Fruit fly (Drosophila melanogaster) whole organism, embryonic: ENCODE measurements around the gene CG34039.

Experiments used
- ATbp ChIP-seq: fragments of 200-800 bp; sonication (Bioruptor generic); optimal IDR thresholded peaks from 2 replicates; lab custom pipeline; 2017; ENCODE audit warnings: missing biosample characterization, mild to moderate bottlenecking, missing genetic modification characterization, missing genetic modification reagents
- Blimp-1 ChIP-seq: fragments of 200-800 bp; sonication (Bioruptor generic); optimal IDR thresholded peaks from 3 replicates; lab custom pipeline; 2018; ENCODE audit warnings: missing biosample characterization, missing genetic modification characterization, mild to moderate bottlenecking, moderate library complexity, missing genetic modification reagents
- CG14710 ChIP-seq: fragments of 200-800 bp; sonication (Bioruptor generic); optimal IDR thresholded peaks from 3 replicates; lab custom pipeline; 2019; ENCODE audit warnings: missing biosample characterization, mild to moderate bottlenecking, missing genetic modification characterization, moderate library complexity
- CG31441 ChIP-seq: fragments of 200-800 bp; sonication (Bioruptor generic); IDR thresholded peaks from 2 replicates; pipeline ENCODE4 v1.3.6; 2022; ENCODE audit warnings: missing biosample characterization, missing genetic modification characterization
- CG3838 ChIP-seq: fragments of 200-800 bp; sonication (Bioruptor generic); optimal IDR thresholded peaks from 3 replicates; lab custom pipeline; 2016; ENCODE audit warnings: missing biosample characterization, missing genetic modification characterization
- CG6791 ChIP-seq: fragments of 200-800 bp; sonication (Bioruptor generic); IDR thresholded peaks from 3 replicates; pipeline ENCODE4 v1.3.6; 2022; ENCODE audit warnings: missing biosample characterization, missing genetic modification characterization; ENCODE audit not compliant: partially characterized antibody
- CG7556 ChIP-seq: fragments of 200-800 bp; sonication (Bioruptor generic); optimal IDR thresholded peaks from 2 replicates; lab custom pipeline; 2017; ENCODE audit warnings: missing biosample characterization, mild to moderate bottlenecking, missing genetic modification characterization
- CG8924 ChIP-seq: fragments of 200-800 bp; optimal IDR thresholded peaks from 3 replicates; lab custom pipeline; 2019; ENCODE audit warnings: missing biosample characterization, mild to moderate bottlenecking, missing genetic modification characterization, moderate library complexity
- CoRest ChIP-seq: fragments of 200-800 bp; sonication (Bioruptor generic); optimal IDR thresholded peaks from 3 replicates; lab custom pipeline; 2018; ENCODE audit warnings: missing biosample characterization, mild to moderate bottlenecking, missing genetic modification characterization, moderate library complexity
- Deaf1 ChIP-seq: fragments of 200-800 bp; optimal IDR thresholded peaks from 3 replicates; lab custom pipeline; 2019; ENCODE audit warnings: missing biosample characterization, mild to moderate bottlenecking, missing genetic modification characterization, moderate library complexity
- Fer3 ChIP-seq: fragments of 200-800 bp; sonication (Bioruptor generic); optimal IDR thresholded peaks from 2 replicates; lab custom pipeline; 2018; ENCODE audit warnings: missing biosample characterization, mild to moderate bottlenecking, missing genetic modification characterization, moderate library complexity
- Side ChIP-seq: fragments of 200-800 bp; sonication (Bioruptor generic); optimal IDR thresholded peaks from 2 replicates; lab custom pipeline; 2016; ENCODE audit warnings: missing biosample characterization, missing genetic modification characterization
- bigmax ChIP-seq: fragments of 200-800 bp; sonication (Bioruptor generic); optimal IDR thresholded peaks from 2 replicates; lab custom pipeline; 2018; ENCODE audit warnings: missing biosample characterization, mild to moderate bottlenecking, missing genetic modification characterization
- crol ChIP-seq: fragments of 200-800 bp; sonication (Bioruptor generic); IDR thresholded peaks from 2 replicates; pipeline ENCODE4 v1.3.6; 2022; ENCODE audit warnings: missing biosample characterization, missing genetic modification characterization
- grn ChIP-seq: fragments of 200-800 bp; sonication (Bioruptor generic); optimal IDR thresholded peaks from 3 replicates; lab custom pipeline; 2017; ENCODE audit warnings: missing biosample characterization, missing genetic modification characterization
- kni ChIP-seq: fragments of 200-800 bp; sonication (Bioruptor generic); optimal IDR thresholded peaks from 3 replicates; lab custom pipeline; 2017; ENCODE audit warnings: mild to moderate bottlenecking, missing biosample characterization, missing genetic modification reagents, missing genetic modification characterization
- ttk ChIP-seq: fragments of 200-800 bp; sonication (Bioruptor generic); IDR thresholded peaks from 2 replicates; pipeline ENCODE4 v2.1.2; 2022; ENCODE audit warnings: missing biosample characterization, missing genetic modification characterization

The CG34039 gene

DNA sequence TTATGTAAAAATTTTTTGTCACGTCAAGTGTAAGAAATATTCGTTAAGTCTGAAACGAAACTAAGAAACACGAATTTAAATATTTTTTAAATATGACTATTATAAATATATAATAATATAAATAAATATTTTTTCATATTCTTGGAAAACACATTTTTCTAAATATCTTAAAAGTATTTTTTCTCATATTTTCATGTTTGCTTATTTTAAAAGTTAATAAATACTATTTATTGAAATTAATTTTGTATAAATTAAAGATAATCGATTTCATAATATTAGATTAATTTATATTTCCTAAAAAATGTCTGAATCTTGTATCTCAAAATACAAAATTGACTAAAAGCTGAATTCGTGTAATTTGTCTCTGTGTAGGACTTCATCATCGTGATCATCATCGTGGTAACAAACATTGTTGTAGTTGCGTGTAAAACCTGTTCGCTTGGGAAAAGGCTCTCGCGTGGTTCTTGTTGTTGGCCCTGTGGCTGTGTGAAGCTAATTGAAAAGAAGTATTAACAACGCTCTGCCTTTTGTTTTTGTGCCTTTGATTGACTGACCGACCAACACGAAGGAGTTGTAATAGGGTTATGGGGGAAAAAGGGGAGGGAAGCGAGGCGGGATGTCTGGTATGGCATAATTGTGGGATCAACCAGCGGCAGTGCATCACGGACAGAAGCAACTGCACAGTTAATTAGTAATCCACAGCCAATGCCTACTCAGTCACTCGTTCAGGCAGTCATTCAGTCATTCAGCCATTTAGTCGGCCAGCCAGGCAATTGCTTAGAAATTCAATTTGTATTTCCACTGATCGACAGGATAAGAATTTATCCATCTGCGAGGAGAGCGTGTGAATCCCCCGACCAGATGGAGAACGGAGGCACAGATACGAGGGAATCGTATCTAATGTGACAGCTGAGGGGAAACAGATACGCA is 51.9 kb downstream of the CG34039 start (continued):
- peak; percentile 33 for TF ChIP-seq Blimp-1 (GFP tag; lab: Kevin White, UChicago)
- peak; percentile 62; the same call in 1 of the 2 replicates for TF ChIP-seq CG31441 (GFP tag; lab: Robert Waterston, UW)
- TF ChIP-seq crol (GFP tag; lab: Robert Waterston, UW) = peak; percentile 39; the same call in 1 of the 2 replicates
- TF ChIP-seq CG14710 = peak; percentile 59
- TF ChIP-seq CoRest (tag; lab: Kevin White, UChicago) = peak; percentile 41
- TF ChIP-seq CG6791 (GFP tag; lab: Robert Waterston, UW) = 0 out of 3 replicates have a peak, but pooled peaks have one; percentile 7
- TF ChIP-seq CG8924 (tag; lab: Kevin White, UChicago) = peak; percentile 55
- no peak for TF ChIP-seq Fer3 (tag; lab: Kevin White, UChicago)
- TF ChIP-seq bigmax (GFP tag; lab: Kevin White, UChicago) = no peak
- TF ChIP-seq kni (GFP tag; lab: Kevin White, UChicago) = peak; percentile 63
- no peak for TF ChIP-seq ATbp (GFP tag; lab: Kevin White, UChicago)
- TF ChIP-seq Side (GFP tag; lab: Kevin White, UChicago) = no peak
- TF ChIP-seq CG7556 (GFP tag; lab: Kevin White, UChicago) = peak; percentile 18
- no peak for TF ChIP-seq CG3838 (GFP tag; lab: Kevin White, UChicago)
- peak; percentile 82 for TF ChIP-seq grn (GFP tag; lab: Kevin White, UChicago)
- no peak for TF ChIP-seq ttk (GFP tag; lab: Robert Waterston, UW)
- peak; percentile 9 for TF ChIP-seq Deaf1
